Fruit fly (Drosophila melanogaster): ENCODE results near the gene Zmynd8.

DNA sequence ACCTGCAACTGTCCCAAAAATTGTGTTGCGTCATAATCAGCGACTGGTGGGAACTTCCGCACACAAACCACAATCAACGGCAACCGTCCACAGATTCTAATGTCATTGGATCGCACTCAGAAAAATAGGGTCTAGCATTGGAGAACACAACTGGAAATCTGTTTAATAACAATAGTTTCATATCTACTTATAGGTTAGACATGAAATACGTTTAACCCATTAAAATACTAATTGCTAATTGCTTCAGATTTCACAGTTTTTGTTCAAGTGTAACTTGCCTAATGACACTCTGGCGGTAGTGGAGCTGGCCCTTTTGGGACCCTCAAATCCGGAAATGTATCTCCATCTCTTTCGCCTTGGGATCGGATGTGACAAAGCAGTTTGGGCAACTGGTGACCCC is 27.4 kb downstream of the Zmynd8 start:
- TF ChIP-seq ttk (optimal IDR thresholded peaks at IDR 0.05) (no peak), h (optimal IDR thresholded peaks at IDR 0.05) (no peak), psq (optimal IDR thresholded peaks at IDR 0.05) (no peak)
